Worm (Caenorhabditis elegans): Measurements from ENCODE around the gene T25B9.3.

- TF ChIP-seq mls-2 (tag; optimal IDR thresholded peaks at IDR 0.05) (no peak), snpc-4 (tag; optimal IDR thresholded peaks at IDR 0.05) (no peak), nhr-237 (tag; optimal IDR thresholded peaks at IDR 0.05) (no peak), hlh-1 (tag; optimal IDR thresholded peaks at IDR 0.05) (no peak), sptf-1 (tag; optimal IDR thresholded peaks at IDR 0.05) (no peak), lsy-2 (tag; optimal IDR thresholded peaks at IDR 0.05) (no peak), lin-13 (tag; optimal IDR thresholded peaks at IDR 0.05) (no peak), nhr-76 (tag; optimal IDR thresholded peaks at IDR 0.05) (no peak), lin-32 (GFP tag; optimal IDR thresholded peaks at IDR 0.05) (no peak), mab-5 (tag; optimal IDR thresholded peaks at IDR 0.05) (no peak)
These were observed 52.1 kb downstream of the T25B9.3 start for ce11 chrIV:10796707-10797106.

All from whole organism, mixed stage, embryonic.